Fruit fly (Drosophila melanogaster) whole organism, wandering third instar larva: ENCODE results near the gene Sfxn2.

Experiments
- Abd-B ChIP-seq: fragments of >200 bp; optimal IDR thresholded peaks from 2 replicates; lab custom pipeline; 2017; ENCODE audit warnings: missing biosample characterization, missing genetic modification characterization
- CG32264 ChIP-seq: fragments of 200-800 bp; sonication (Bioruptor generic); optimal IDR thresholded peaks from 2 replicates; lab custom pipeline; 2016; ENCODE audit warnings: missing biosample characterization, missing genetic modification characterization
- CG9705 ChIP-seq: fragments of 200-800 bp; sonication (Bioruptor generic); optimal IDR thresholded peaks from 2 replicates; lab custom pipeline; 2018; ENCODE audit warnings: missing biosample characterization, mild to moderate bottlenecking, missing genetic modification characterization
- CrebA ChIP-seq: fragments of 200-800 bp; sonication (Bioruptor generic); optimal IDR thresholded peaks from 2 replicates; lab custom pipeline; 2016; ENCODE audit warnings: missing biosample characterization, mild to moderate bottlenecking, missing genetic modification characterization, borderline replicate concordance
- Dfd ChIP-seq: fragments of >200 bp; optimal IDR thresholded peaks from 2 replicates; lab custom pipeline; 2017; ENCODE audit warnings: missing biosample characterization, missing genetic modification characterization
- Dif ChIP-seq: fragments of 200-275, 200-300 bp; sonication (Bioruptor generic); optimal IDR thresholded peaks from 2 replicates; lab custom pipeline; 2018; ENCODE audit warnings: missing biosample characterization, missing genetic modification characterization; ENCODE audit not compliant: partially characterized antibody
- GATAd ChIP-seq: sonication (Bioruptor generic); optimal IDR thresholded peaks from 2 replicates; lab custom pipeline; 2016; ENCODE audit warnings: missing biosample characterization, missing genetic modification characterization
- HLH106 ChIP-seq: fragments of 200-800 bp; optimal IDR thresholded peaks from 3 replicates; lab custom pipeline; 2019; ENCODE audit warnings: missing biosample characterization, mild to moderate bottlenecking, missing genetic modification characterization, moderate library complexity
- Hnf4 ChIP-seq: fragments of 200-800 bp; sonication (Bioruptor generic); optimal IDR thresholded peaks from 2 replicates; lab custom pipeline; 2016; ENCODE audit warnings: missing biosample characterization, mild to moderate bottlenecking, missing genetic modification characterization
- Hr78 ChIP-seq: fragments of >200 bp; optimal IDR thresholded peaks from 2 replicates; lab custom pipeline; 2017; ENCODE audit warnings: missing biosample characterization, missing genetic modification characterization
- Hr83 ChIP-seq: fragments of 200-300 bp; sonication (Bioruptor generic); optimal IDR thresholded peaks from 2 replicates; lab custom pipeline; 2016; ENCODE audit warnings: missing biosample characterization, mild to moderate bottlenecking, missing genetic modification characterization, moderate library complexity; ENCODE audit not compliant: poor library complexity, severe bottlenecking
- Jra ChIP-seq: sonication (Bioruptor generic); optimal IDR thresholded peaks from 2 replicates; lab custom pipeline; 2016; ENCODE audit warnings: missing biosample characterization, missing genetic modification characterization
- Mio ChIP-seq: sonication (Bioruptor generic); optimal IDR thresholded peaks from 2 replicates; lab custom pipeline; 2016; ENCODE audit warnings: missing biosample characterization, missing genetic modification characterization
- Myc ChIP-seq: fragments of >200 bp; optimal IDR thresholded peaks from 2 replicates; lab custom pipeline; 2017
- N ChIP-seq: fragments of >200 bp; optimal IDR thresholded peaks from 2 replicates; lab custom pipeline; 2018; ENCODE audit warnings: missing biosample characterization, missing external identifiers, missing genetic modification characterization
- OdsH ChIP-seq: fragments of 200-800 bp; sonication (Bioruptor generic); optimal IDR thresholded peaks from 2 replicates; lab custom pipeline; 2016; ENCODE audit warnings: missing biosample characterization, mild to moderate bottlenecking, missing genetic modification characterization
- Rel ChIP-seq, 2 experiments: fragments of 200-800 bp; sonication (Bioruptor generic) in 1 of 2; optimal IDR thresholded peaks; 2 replicates in 1 of 2; 3 replicates in 1 of 2; lab custom pipeline; 2016 to 2019; ENCODE audit warnings: mild to moderate bottlenecking in 2 of 2, missing biosample characterization in 2 of 2, missing genetic modification characterization in 2 of 2, moderate library complexity in 1 of 2
- Sp1 ChIP-seq: fragments of 200-800 bp; sonication (Bioruptor generic); optimal IDR thresholded peaks from 3 replicates; lab custom pipeline; 2019; ENCODE audit warnings: missing biosample characterization, mild to moderate bottlenecking, missing genetic modification characterization, moderate library complexity
- Vsx2 ChIP-seq: fragments of 200-300, 225-300 bp; sonication (Bioruptor generic); optimal IDR thresholded peaks from 2 replicates; lab custom pipeline; 2018; ENCODE audit warnings: missing biosample characterization, missing genetic modification characterization; ENCODE audit not compliant: partially characterized antibody
- br ChIP-seq: fragments of 200-800 bp; sonication (Bioruptor generic); optimal IDR thresholded peaks from 2 replicates; lab custom pipeline; 2016; ENCODE audit warnings: missing biosample characterization, missing genetic modification characterization
- brk ChIP-seq: fragments of 200-800 bp; sonication (Bioruptor generic); optimal IDR thresholded peaks from 2 replicates; lab custom pipeline; 2016; ENCODE audit warnings: missing biosample characterization, mild to moderate bottlenecking, missing genetic modification characterization
- dl ChIP-seq, 2 experiments: fragments of 175-275, 200-275 bp in 1 of 2; fragments of 200-275 bp in 1 of 2; sonication (Bioruptor generic); optimal IDR thresholded peaks; lab custom pipeline; 2018; ENCODE audit warnings: mild to moderate bottlenecking in 2 of 2, missing biosample characterization in 2 of 2, missing genetic modification characterization in 2 of 2, moderate library complexity in 2 of 2; ENCODE audit not compliant: partially characterized antibody in 2 of 2, insufficient read depth in 1 of 2
- dmrt93B ChIP-seq: fragments of 200-800 bp; sonication (Bioruptor generic); optimal IDR thresholded peaks from 2 replicates; lab custom pipeline; 2018; ENCODE audit warnings: missing biosample characterization, mild to moderate bottlenecking, missing genetic modification characterization
- ey ChIP-seq: fragments of 200-800 bp; sonication (Bioruptor generic); optimal IDR thresholded peaks from 2 replicates; lab custom pipeline; 2016; ENCODE audit warnings: missing biosample characterization, missing genetic modification characterization
- foxo ChIP-seq, 2 experiments: fragments of 200-800 bp; sonication (Bioruptor generic); optimal IDR thresholded peaks; 2 replicates in 1 of 2; 3 replicates in 1 of 2; lab custom pipeline; 2016 to 2017; ENCODE audit warnings: missing biosample characterization in 2 of 2, missing genetic modification characterization in 2 of 2
- fru ChIP-seq: fragments of 200-800 bp; sonication (Bioruptor generic); optimal IDR thresholded peaks from 3 replicates; lab custom pipeline; 2016; ENCODE audit warnings: missing biosample characterization, mild to moderate bottlenecking, missing genetic modification characterization
- h ChIP-seq: fragments of 200-800 bp; sonication (Bioruptor generic); optimal IDR thresholded peaks from 3 replicates; lab custom pipeline; 2016; ENCODE audit warnings: missing biosample characterization, mild to moderate bottlenecking, missing genetic modification characterization
- jim ChIP-seq: fragments of 175-275, 200-325 bp; sonication (Bioruptor generic); optimal IDR thresholded peaks from 2 replicates; lab custom pipeline; 2016; ENCODE audit warnings: missing biosample characterization, mild to moderate bottlenecking, missing genetic modification characterization
- pan ChIP-seq: fragments of >200 bp; optimal IDR thresholded peaks from 2 replicates; lab custom pipeline; 2017
- psq ChIP-seq: fragments of 200-800 bp; sonication (Bioruptor generic); optimal IDR thresholded peaks from 3 replicates; lab custom pipeline; 2017; ENCODE audit warnings: missing biosample characterization, mild to moderate bottlenecking, missing genetic modification characterization, moderate library complexity
- rgr ChIP-seq: fragments of 200-800 bp; sonication (Bioruptor generic); optimal IDR thresholded peaks from 3 replicates; lab custom pipeline; 2016; ENCODE audit warnings: missing biosample characterization, mild to moderate bottlenecking, missing genetic modification characterization
- sage ChIP-seq: fragments of 200-800 bp; sonication (Bioruptor generic); optimal IDR thresholded peaks from 2 replicates; lab custom pipeline; 2016; ENCODE audit warnings: missing biosample characterization, mild to moderate bottlenecking, missing genetic modification characterization
- tai ChIP-seq: sonication (Bioruptor generic); optimal IDR thresholded peaks from 2 replicates; lab custom pipeline; 2016; ENCODE audit warnings: missing biosample characterization, missing genetic modification characterization
- usp ChIP-seq: fragments of >200 bp; optimal IDR thresholded peaks from 2 replicates; lab custom pipeline; 2017; ENCODE audit warnings: missing biosample characterization, missing genetic modification characterization
- woc ChIP-seq: sonication (Bioruptor generic); optimal IDR thresholded peaks from 2 replicates; lab custom pipeline; 2016; ENCODE audit warnings: missing biosample characterization, mild to moderate bottlenecking, missing genetic modification characterization

Sfxn2 gene

DNA sequence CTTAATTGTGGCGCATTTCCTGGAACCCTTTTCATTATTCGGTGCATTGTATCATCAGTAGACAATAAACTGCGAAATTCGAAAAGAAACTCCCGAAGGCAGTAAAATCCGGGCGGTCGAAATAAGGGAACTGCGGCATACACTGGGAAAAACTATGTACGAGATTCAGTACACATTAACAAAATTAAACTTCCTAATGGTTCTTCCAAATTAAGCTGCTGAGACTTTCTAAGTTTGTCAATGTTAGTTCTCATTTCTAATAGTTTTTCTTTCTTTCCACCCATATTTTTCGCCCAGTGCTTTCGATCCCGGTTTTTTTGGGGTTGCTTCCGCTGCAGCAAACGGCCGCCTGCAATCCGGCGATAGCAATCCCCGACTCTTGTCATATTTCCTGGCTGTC, 38.2 kb upstream of the Sfxn2 start (continued):
- no peak for TF ChIP-seq Mio (GFP tag; lab: Kevin White, UChicago)
- TF ChIP-seq GATAd (GFP tag; lab: Kevin White, UChicago) = no peak
- TF ChIP-seq Abd-B (GFP tag; lab: Kevin White, UChicago) = no peak
- no peak for TF ChIP-seq dmrt93B (GFP tag; lab: Kevin White, UChicago)
- no peak for TF ChIP-seq usp (GFP tag; lab: Kevin White, UChicago)
- TF ChIP-seq woc (GFP tag; lab: Kevin White, UChicago) = peak; percentile 44
- TF ChIP-seq Hnf4 (GFP tag; lab: Kevin White, UChicago) = no peak
- TF ChIP-seq Hr78 (GFP tag; lab: Kevin White, UChicago) = no peak
- peak; percentile 44 for TF ChIP-seq sage (GFP tag; lab: Kevin White, UChicago)
- no peak for TF ChIP-seq dl (GFP tag; optimal IDR thresholded peaks at IDR 0.05; lab: Kevin White, UChicago; ENCODE audit: insufficient read depth in 1 of 2, partially characterized antibody in 2 of 2)
- TF ChIP-seq psq (GFP tag; lab: Kevin White, UChicago) = peak; percentile 54

DNA sequence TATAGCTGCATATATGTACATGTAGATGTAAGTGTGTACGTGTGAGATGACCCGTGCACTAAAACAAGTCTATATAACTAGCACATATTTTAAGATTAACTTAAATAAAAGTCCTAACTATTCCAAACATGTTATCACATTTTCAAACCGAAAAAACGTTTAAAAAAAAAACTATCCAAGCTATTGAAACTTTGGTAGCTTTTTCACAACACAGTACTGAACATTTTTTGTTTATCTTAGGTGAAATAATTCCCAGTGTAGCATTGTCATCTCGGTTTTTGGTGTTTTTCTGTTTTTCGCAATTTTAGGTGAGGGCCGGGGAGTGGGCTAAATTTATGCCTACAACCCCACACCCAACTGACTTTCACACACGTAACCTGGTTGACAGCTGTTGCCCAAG, 35.8 kb upstream of the Sfxn2 start:
- TF ChIP-seq HLH106 = no peak
- TF ChIP-seq Hnf4 (GFP tag; lab: Kevin White, UChicago) = no peak
- no peak for TF ChIP-seq Hr83 (GFP tag; lab: Kevin White, UChicago)
- TF ChIP-seq CrebA (GFP tag; lab: Kevin White, UChicago) = no peak
- no peak for TF ChIP-seq br (GFP tag; lab: Kevin White, UChicago)
- TF ChIP-seq OdsH (GFP tag; lab: Kevin White, UChicago) = no peak
- no peak for TF ChIP-seq Myc
- no peak for TF ChIP-seq sage (GFP tag; lab: Kevin White, UChicago)
- TF ChIP-seq ey (GFP tag; lab: Kevin White, UChicago) = no peak
- TF ChIP-seq woc (GFP tag; lab: Kevin White, UChicago) = no peak
- no peak for TF ChIP-seq jim
- no peak for TF ChIP-seq N (GFP tag; lab: Kevin White, UChicago)
- no peak for TF ChIP-seq Dfd
- no peak for TF ChIP-seq rgr (GFP tag; lab: Kevin White, UChicago)
- TF ChIP-seq, all 38 proteins: peak for 0

DNA sequence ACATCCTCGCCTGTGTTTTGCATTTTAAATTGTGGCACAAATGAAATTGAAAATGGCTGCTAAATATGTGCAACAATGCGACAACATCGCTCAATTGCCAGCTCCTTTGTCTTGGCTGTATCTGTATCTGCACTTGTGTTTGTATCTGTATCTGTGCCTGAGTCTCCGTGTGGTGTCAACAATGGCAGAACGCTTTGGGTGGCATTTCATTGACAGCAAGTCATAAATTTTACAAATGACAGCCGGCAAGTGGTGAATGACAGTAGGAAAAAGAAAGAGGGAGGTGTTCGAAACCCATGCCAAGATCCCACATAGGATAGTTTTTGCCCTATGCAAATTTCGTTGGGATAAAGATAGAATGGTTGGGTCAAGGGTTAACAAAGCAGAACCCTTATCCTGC, 31.1 kb upstream of the Sfxn2 start:
- TF ChIP-seq sage (GFP tag; lab: Kevin White, UChicago) (no peak), Myc (no peak), brk (no peak), CrebA (GFP tag; lab: Kevin White, UChicago) (no peak), Dif (no peak), h (no peak), dmrt93B (GFP tag; lab: Kevin White, UChicago) (no peak), usp (GFP tag; lab: Kevin White, UChicago) (no peak), fru (GFP tag; lab: Kevin White, UChicago) (no peak), psq (GFP tag; lab: Kevin White, UChicago) (no peak), pan (lab: Kevin White, UChicago) (no peak), CG32264 (GFP tag; lab: Kevin White, UChicago) (no peak), Hr78 (GFP tag; lab: Kevin White, UChicago) (no peak), dl (GFP tag; optimal IDR thresholded peaks at IDR 0.05; lab: Kevin White, UChicago; ENCODE audit: insufficient read depth in 1 of 2, partially characterized antibody in 2 of 2) (no peak)

DNA sequence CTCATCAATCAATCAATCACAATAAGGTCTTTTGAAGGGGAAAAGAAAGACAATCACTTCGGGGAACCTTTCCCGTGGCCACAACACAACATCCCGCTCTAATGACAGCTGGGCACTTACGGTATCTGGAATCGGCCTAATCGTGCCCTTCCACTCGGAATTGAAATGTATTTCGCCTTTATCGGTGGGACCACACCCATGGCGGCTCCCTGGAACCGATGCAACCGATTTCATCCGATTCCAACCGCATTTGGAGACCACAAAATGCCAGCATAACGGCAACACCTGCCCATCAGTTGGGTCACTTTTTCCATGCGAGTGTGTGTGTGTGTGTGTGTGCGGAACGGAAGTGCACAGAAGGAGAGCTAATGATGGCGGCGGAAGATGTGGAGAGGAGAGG, 30.3 kb upstream of the Sfxn2 start:
- TF ChIP-seq Dfd (peak; percentile 73), dl (GFP tag; optimal IDR thresholded peaks at IDR 0.05; lab: Kevin White, UChicago; ENCODE audit: insufficient read depth in 1 of 2, partially characterized antibody in 2 of 2) (no peak)
- TF ChIP-seq, all 38 proteins: peak for 1

- TF ChIP-seq Jra (GFP tag; lab: Kevin White, UChicago) (no peak), Hr83 (GFP tag; lab: Kevin White, UChicago) (no peak), ey (GFP tag; lab: Kevin White, UChicago) (no peak), Sp1 (GFP tag; lab: Kevin White, UChicago) (peak; percentile 78), CrebA (GFP tag; lab: Kevin White, UChicago) (no peak), sage (GFP tag; lab: Kevin White, UChicago) (peak; percentile 58), Hr78 (GFP tag; lab: Kevin White, UChicago) (no peak), Rel (GFP tag; optimal IDR thresholded peaks at IDR 0.05; lab: Kevin White, UChicago) (peak; percentile 42), Rel (tag; optimal IDR thresholded peaks at IDR 0.05; lab: Kevin White, UChicago) (peak; percentile 44), woc (GFP tag; lab: Kevin White, UChicago) (peak; percentile 4), CG32264 (GFP tag; lab: Kevin White, UChicago) (no peak), dl (GFP tag; optimal IDR thresholded peaks at IDR 0.05; lab: Kevin White, UChicago; ENCODE audit: insufficient read depth in 1 of 2, partially characterized antibody in 2 of 2) (no peak), foxo (GFP tag; optimal IDR thresholded peaks at IDR 0.05; lab: Kevin White, UChicago) (peak in 1 of 2 experiments; percentile 74), fru (GFP tag; lab: Kevin White, UChicago) (peak; percentile 46), Vsx2 (GFP tag; lab: Kevin White, UChicago) (no peak), CG9705 (GFP tag; lab: Kevin White, UChicago) (no peak), tai (GFP tag; lab: Kevin White, UChicago) (no peak), Abd-B (GFP tag; lab: Kevin White, UChicago) (no peak), pan (lab: Kevin White, UChicago) (no peak), GATAd (GFP tag; lab: Kevin White, UChicago) (no peak), rgr (GFP tag; lab: Kevin White, UChicago) (peak; percentile 75), usp (GFP tag; lab: Kevin White, UChicago) (no peak), jim (no peak), N (GFP tag; lab: Kevin White, UChicago) (no peak), Hnf4 (GFP tag; lab: Kevin White, UChicago) (peak; percentile 34), HLH106 (peak; percentile 80), brk (peak; percentile 33), Dif (no peak), Mio (GFP tag; lab: Kevin White, UChicago) (no peak)
Measured at dm6 chr3L:19033154-19033811, 29.7 kb upstream of the Sfxn2 start.
